Fruit fly (Drosophila melanogaster): ENCODE data around the gene mus304.
A peak's percentile ranks its signal among the peaks of the same experiment; 100 is the strongest.

Gene mus304

dm6 chr3L:18077649-18078417 is 31.8 kb upstream of the mus304 start (continued):
- peak; percentile 69 for TF ChIP-seq sens (GFP tag)
- TF ChIP-seq CG9727 (GFP tag; optimal IDR thresholded peaks at IDR 0.05), result peak; percentile 42
- no peak for TF ChIP-seq Dbx (GFP tag; IDR thresholded peaks at IDR 0.05)
- peak; percentile 15 for TF ChIP-seq dmrt11E (tag; optimal IDR thresholded peaks at IDR 0.05)
- peak; percentile 86 for TF ChIP-seq nom (GFP tag; optimal IDR thresholded peaks at IDR 0.05)
- TF ChIP-seq CG10209 (GFP tag; optimal IDR thresholded peaks at IDR 0.05), result peak; percentile 28
- TF ChIP-seq ind (GFP tag; optimal IDR thresholded peaks at IDR 0.05), result peak; percentile 2
- peak; percentile 26 for TF ChIP-seq az2 (GFP tag; optimal IDR thresholded peaks at IDR 0.05)
- peak; percentile 72 for TF ChIP-seq CG2712 (tag; optimal IDR thresholded peaks at IDR 0.05)
- peak; percentile 10 for TF ChIP-seq CG15601 (tag; optimal IDR thresholded peaks at IDR 0.05)
- 0 out of 2 replicates have a peak, but pooled peaks have one; percentile 12 for TF ChIP-seq CG10321 (GFP tag; IDR thresholded peaks at IDR 0.05)
- peak; percentile 61 for TF ChIP-seq CG13424 (tag; optimal IDR thresholded peaks at IDR 0.05)
- TF ChIP-seq CG31441 (GFP tag; IDR thresholded peaks at IDR 0.05), result peak; percentile 60
- peak; percentile 11; the same call in 1 of the 2 replicates for TF ChIP-seq sisA (GFP tag; IDR thresholded peaks at IDR 0.05)
- no peak for TF ChIP-seq tna (GFP tag; IDR thresholded peaks at IDR 0.05; ENCODE audit: partially characterized antibody)
- no peak for TF ChIP-seq Atf6 (GFP tag; IDR thresholded peaks at IDR 0.05)
- TF ChIP-seq Hr3 (GFP tag; optimal IDR thresholded peaks at IDR 0.05), result peak; percentile 18
- TF ChIP-seq pita (GFP tag; optimal IDR thresholded peaks at IDR 0.05), result no peak
- no peak for TF ChIP-seq sima (GFP tag; optimal IDR thresholded peaks at IDR 0.05)
- TF ChIP-seq CG17829 (tag; optimal IDR thresholded peaks at IDR 0.05), result no peak
- peak; percentile 41 for TF ChIP-seq Sox102F (GFP tag; optimal IDR thresholded peaks at IDR 0.05)
- TF ChIP-seq CG18599 (GFP tag; optimal IDR thresholded peaks at IDR 0.05), result peak; percentile 25
- peak; percentile 6 for TF ChIP-seq CG4424 (GFP tag; optimal IDR thresholded peaks at IDR 0.05)
- TF ChIP-seq CTCF (GFP tag; optimal IDR thresholded peaks at IDR 0.05), result no peak
- TF ChIP-seq twi (tag; optimal IDR thresholded peaks at IDR 0.05), result no peak
- TF ChIP-seq Usf (GFP tag; optimal IDR thresholded peaks at IDR 0.05), result no peak
- no peak for TF ChIP-seq pzg (GFP tag; optimal IDR thresholded peaks at IDR 0.05)
- peak; percentile 3 for TF ChIP-seq cg (GFP tag; optimal IDR thresholded peaks at IDR 0.05)
- peak; percentile 8 for TF ChIP-seq tap (tag; optimal IDR thresholded peaks at IDR 0.05)
- TF ChIP-seq CG10267 (tag; optimal IDR thresholded peaks at IDR 0.05), result peak; percentile 38
- peak; percentile 10 for TF ChIP-seq bcd (GFP tag; optimal IDR thresholded peaks at IDR 0.05)
- no peak for TF ChIP-seq Hr51 (GFP tag; optimal IDR thresholded peaks at IDR 0.05)
- peak; percentile 11 for TF ChIP-seq CG30403 (GFP tag; optimal IDR thresholded peaks at IDR 0.05)
- peak; percentile 23 for TF ChIP-seq CG1832 (GFP tag; optimal IDR thresholded peaks at IDR 0.05)
- no peak for TF ChIP-seq D (optimal IDR thresholded peaks at IDR 0.05)
- peak; percentile 36 for TF ChIP-seq D (GFP tag; optimal IDR thresholded peaks at IDR 0.05)
- TF ChIP-seq zfh2 (GFP tag; optimal IDR thresholded peaks at IDR 0.05), result no peak
- TF ChIP-seq Blimp-1 (GFP tag; optimal IDR thresholded peaks at IDR 0.05), result peak; percentile 23
- peak; percentile 65; the same call in 2 of the 3 replicates for TF ChIP-seq CG11695 (GFP tag; IDR thresholded peaks at IDR 0.05)
- peak; percentile 35 for TF ChIP-seq unpg (GFP tag; optimal IDR thresholded peaks at IDR 0.05)
- no peak for TF ChIP-seq grau (tag; optimal IDR thresholded peaks at IDR 0.05)
- no peak for TF ChIP-seq CG10366 (GFP tag; IDR thresholded peaks at IDR 0.05)
- TF ChIP-seq E2f1 (GFP tag; IDR thresholded peaks at IDR 0.05), result peak; percentile 26; the same call in 1 of the 2 replicates
- TF ChIP-seq CG10147 (GFP tag; optimal IDR thresholded peaks at IDR 0.05), result peak; percentile 33
- TF ChIP-seq CG3407 (GFP tag; optimal IDR thresholded peaks at IDR 0.05), result peak; percentile 30
- peak; percentile 3 to 41 for TF ChIP-seq Trl (optimal IDR thresholded peaks at IDR 0.05)
- TF ChIP-seq Trl (GFP tag; optimal IDR thresholded peaks at IDR 0.05), result no peak
- TF ChIP-seq CG5245 (GFP tag; optimal IDR thresholded peaks at IDR 0.05), result peak; percentile 4
- peak; percentile 93 for TF ChIP-seq Drgx (GFP tag; IDR thresholded peaks at IDR 0.05)
- no peak for TF ChIP-seq lbe (GFP tag; optimal IDR thresholded peaks at IDR 0.05)
